Fruit fly (Drosophila melanogaster) whole organism, embryonic: ENCODE data around the gene Arp1.

ENCODE experiments used
- Abd-B ChIP-seq: fragments of 200-800 bp; sonication (Bioruptor generic); optimal IDR thresholded peaks from 2 replicates; lab custom pipeline; 2018; ENCODE audit warnings: missing biosample characterization, mild to moderate bottlenecking, missing genetic modification characterization, moderate library complexity
- Atf3 ChIP-seq: fragments of 200-800 bp; sonication (Bioruptor generic); optimal IDR thresholded peaks from 3 replicates; lab custom pipeline; 2016; ENCODE audit warnings: missing biosample characterization, missing genetic modification characterization
- BEAF-32 ChIP-seq: fragments of 200-800 bp; sonication (Bioruptor generic); optimal IDR thresholded peaks from 3 replicates; lab custom pipeline; 2017; ENCODE audit warnings: missing biosample characterization, missing genetic modification characterization, mild to moderate bottlenecking, moderate library complexity, missing genetic modification reagents
- Bteb2 ChIP-seq: fragments of 200-800 bp; sonication (Bioruptor generic); optimal IDR thresholded peaks from 2 replicates; lab custom pipeline; 2016; ENCODE audit warnings: missing biosample characterization, missing genetic modification characterization
- CG10431 ChIP-seq: fragments of 200-800 bp; sonication (Bioruptor generic); optimal IDR thresholded peaks from 3 replicates; lab custom pipeline; 2018; ENCODE audit warnings: missing biosample characterization, mild to moderate bottlenecking, missing genetic modification characterization
- CG10654 ChIP-seq: fragments of 200-800 bp; sonication (Bioruptor generic); optimal IDR thresholded peaks from 2 replicates; lab custom pipeline; 2016; ENCODE audit warnings: missing biosample characterization, missing genetic modification characterization
- CG14710 ChIP-seq: fragments of 200-800 bp; sonication (Bioruptor generic); optimal IDR thresholded peaks from 3 replicates; lab custom pipeline; 2019; ENCODE audit warnings: missing biosample characterization, mild to moderate bottlenecking, missing genetic modification characterization, moderate library complexity
- CG15601 ChIP-seq: fragments of 200-800 bp; sonication (Bioruptor generic); optimal IDR thresholded peaks from 3 replicates; lab custom pipeline; 2019; ENCODE audit warnings: missing biosample characterization, mild to moderate bottlenecking, missing genetic modification characterization, moderate library complexity
- CG1647 ChIP-seq: fragments of 200-800 bp; sonication (Bioruptor generic); optimal IDR thresholded peaks from 3 replicates; lab custom pipeline; 2016; ENCODE audit warnings: missing biosample characterization, missing genetic modification characterization
- CG16815 ChIP-seq: fragments of 200-800 bp; sonication (Bioruptor generic); optimal IDR thresholded peaks from 3 replicates; lab custom pipeline; 2017; ENCODE audit warnings: missing biosample characterization, mild to moderate bottlenecking, missing genetic modification characterization
- CG2116 ChIP-seq: fragments of 200-800 bp; sonication (Bioruptor generic); optimal IDR thresholded peaks from 3 replicates; lab custom pipeline; 2018; ENCODE audit warnings: missing biosample characterization, mild to moderate bottlenecking, missing genetic modification characterization
- CG30020 ChIP-seq: fragments of 200-800 bp; optimal IDR thresholded peaks from 2 replicates; lab custom pipeline; 2019; ENCODE audit warnings: missing biosample characterization, mild to moderate bottlenecking, missing genetic modification characterization, moderate library complexity
- CG32532 ChIP-seq: fragments of 200-800 bp; sonication (Bioruptor generic); IDR thresholded peaks from 2 replicates; pipeline ENCODE4 v1.3.6; 2022; ENCODE audit warnings: missing biosample characterization, missing genetic modification characterization
- CG3995 ChIP-seq: fragments of 200-800 bp; sonication (Bioruptor generic); optimal IDR thresholded peaks from 3 replicates; lab custom pipeline; 2016; ENCODE audit warnings: missing biosample characterization, missing genetic modification characterization
- CG42726 ChIP-seq: fragments of 200-800 bp; sonication (Bioruptor generic); IDR thresholded peaks from 2 replicates; pipeline ENCODE4 v1.3.6; 2022; ENCODE audit warnings: missing biosample characterization, missing genetic modification characterization; ENCODE audit not compliant: partially characterized antibody
- CG4617 ChIP-seq: fragments of 200-800 bp; sonication (Bioruptor generic); optimal IDR thresholded peaks from 3 replicates; lab custom pipeline; 2016; ENCODE audit warnings: missing biosample characterization, missing genetic modification characterization, borderline replicate concordance
- CG6654 ChIP-seq: fragments of 200-800 bp; sonication (Bioruptor generic); optimal IDR thresholded peaks from 2 replicates; lab custom pipeline; 2017; ENCODE audit warnings: missing biosample characterization, mild to moderate bottlenecking, missing genetic modification characterization
- CG6791 ChIP-seq: fragments of 200-800 bp; sonication (Bioruptor generic); IDR thresholded peaks from 3 replicates; pipeline ENCODE4 v1.3.6; 2022; ENCODE audit warnings: missing biosample characterization, missing genetic modification characterization; ENCODE audit not compliant: partially characterized antibody
- CG7987 ChIP-seq: fragments of 200-800 bp; sonication (Bioruptor generic); optimal IDR thresholded peaks from 2 replicates; lab custom pipeline; 2018; ENCODE audit warnings: missing biosample characterization, mild to moderate bottlenecking, missing genetic modification characterization, moderate library complexity
- CG9797 ChIP-seq: fragments of 200-800 bp; sonication (Bioruptor generic); optimal IDR thresholded peaks from 3 replicates; lab custom pipeline; 2018; ENCODE audit warnings: missing biosample characterization, mild to moderate bottlenecking, missing genetic modification characterization
- CTCF ChIP-seq: fragments of 200-800 bp; sonication (Bioruptor generic); optimal IDR thresholded peaks from 2 replicates; lab custom pipeline; 2017; ENCODE audit warnings: missing biosample characterization, mild to moderate bottlenecking, missing genetic modification characterization, moderate library complexity
- Dek ChIP-seq: fragments of 200-800 bp; sonication (Bioruptor generic); optimal IDR thresholded peaks from 3 replicates; lab custom pipeline; 2019; ENCODE audit warnings: missing biosample characterization, mild to moderate bottlenecking, missing genetic modification characterization, moderate library complexity
- E2f2 ChIP-seq: fragments of 200-800 bp; sonication (Bioruptor generic); IDR thresholded peaks from 2 replicates; pipeline ENCODE4 v1.3.6; 2022; ENCODE audit warnings: missing biosample characterization, missing genetic modification characterization
- Ets97D ChIP-seq: fragments of 200-800 bp; sonication (Bioruptor generic); optimal IDR thresholded peaks from 3 replicates; lab custom pipeline; 2016; ENCODE audit warnings: missing biosample characterization, missing genetic modification characterization
- HmgZ ChIP-seq: fragments of 200-800 bp; sonication (Bioruptor generic); optimal IDR thresholded peaks from 2 replicates; lab custom pipeline; 2018; ENCODE audit warnings: missing biosample characterization, mild to moderate bottlenecking, missing genetic modification characterization
- Lhr ChIP-seq: fragments of 200-800 bp; sonication (Bioruptor generic); optimal IDR thresholded peaks from 3 replicates; lab custom pipeline; 2017; ENCODE audit warnings: mild to moderate bottlenecking, missing biosample characterization, missing genetic modification reagents, missing genetic modification characterization
- MBD-R2 ChIP-seq: fragments of 200-800 bp; sonication (Bioruptor generic); IDR thresholded peaks from 2 replicates; pipeline ENCODE4 v1.3.6; 2022; ENCODE audit warnings: missing biosample characterization, missing genetic modification characterization
- Med ChIP-seq: fragments of 200-800 bp; sonication (Bioruptor generic); peaks from one replicate; lab custom pipeline; 2016; ENCODE audit warnings: missing biosample characterization, missing genetic modification characterization, mild to moderate bottlenecking, inconsistent platforms, moderate library complexity
- NfI ChIP-seq: fragments of 200-800 bp; sonication (Bioruptor generic); optimal IDR thresholded peaks from 3 replicates; lab custom pipeline; 2018; ENCODE audit warnings: missing biosample characterization, mild to moderate bottlenecking, missing genetic modification characterization, moderate library complexity
- Pdp1 ChIP-seq, 2 experiments: fragments of 200-800 bp; sonication (Bioruptor generic); optimal IDR thresholded peaks; 3 replicates each; lab custom pipeline; 2016; ENCODE audit warnings: missing biosample characterization in 2 of 2, missing genetic modification characterization in 2 of 2, mild to moderate bottlenecking in 1 of 2, moderate library complexity in 1 of 2
- Spps ChIP-seq: fragments of 200-800 bp; sonication (Bioruptor generic); optimal IDR thresholded peaks from 2 replicates; lab custom pipeline; 2018; ENCODE audit warnings: missing biosample characterization, mild to moderate bottlenecking, missing genetic modification characterization
- Xrp1 ChIP-seq: fragments of 200-800 bp; sonication (Bioruptor generic); IDR thresholded peaks from 2 replicates; pipeline ENCODE4 v1.3.6; 2022; ENCODE audit warnings: missing biosample characterization, missing genetic modification characterization
- ac ChIP-seq: fragments of 200-800 bp; sonication (Bioruptor generic); optimal IDR thresholded peaks from 3 replicates; lab custom pipeline; 2017; ENCODE audit warnings: missing biosample characterization, mild to moderate bottlenecking, missing genetic modification characterization
- crol ChIP-seq: fragments of 200-800 bp; sonication (Bioruptor generic); IDR thresholded peaks from 2 replicates; pipeline ENCODE4 v1.3.6; 2022; ENCODE audit warnings: missing biosample characterization, missing genetic modification characterization
- hb ChIP-seq: fragments of 200-800 bp; sonication (Bioruptor generic); IDR thresholded peaks from 3 replicates; pipeline ENCODE4 v1.3.6; 2022; ENCODE audit warnings: missing biosample characterization, missing genetic modification characterization; ENCODE audit not compliant: partially characterized antibody
- kay ChIP-seq: fragments of 200-800 bp; sonication (Bioruptor generic); optimal IDR thresholded peaks from 2 replicates; lab custom pipeline; 2016; ENCODE audit warnings: missing biosample characterization, missing genetic modification characterization
- knrl ChIP-seq: fragments of 200-800 bp; sonication (Bioruptor generic); IDR thresholded peaks from 3 replicates; pipeline ENCODE4 v1.3.6; 2022; ENCODE audit warnings: missing biosample characterization, missing genetic modification characterization; ENCODE audit not compliant: partially characterized antibody
- nmo ChIP-seq: fragments of 200-800 bp; sonication (Bioruptor generic); optimal IDR thresholded peaks from 2 replicates; lab custom pipeline; 2018; ENCODE audit warnings: missing biosample characterization, mild to moderate bottlenecking, missing genetic modification characterization, moderate library complexity
- nom ChIP-seq: fragments of 200-800 bp; sonication (Bioruptor generic); optimal IDR thresholded peaks from 2 replicates; lab custom pipeline; 2017; ENCODE audit warnings: missing biosample characterization, missing genetic modification characterization, mild to moderate bottlenecking, moderate library complexity, missing genetic modification reagents
- pho ChIP-seq: fragments of 200-800 bp; sonication (Bioruptor generic); optimal IDR thresholded peaks from 2 replicates; lab custom pipeline; 2016; ENCODE audit warnings: missing biosample characterization, missing genetic modification characterization
- phol ChIP-seq: fragments of 200-800 bp; sonication (Bioruptor generic); optimal IDR thresholded peaks from 3 replicates; lab custom pipeline; 2018; ENCODE audit warnings: missing biosample characterization, mild to moderate bottlenecking, missing genetic modification characterization, moderate library complexity
- pzg ChIP-seq: fragments of 200-800 bp; sonication (Bioruptor generic); optimal IDR thresholded peaks from 3 replicates; lab custom pipeline; 2018; ENCODE audit warnings: missing biosample characterization, mild to moderate bottlenecking, missing genetic modification characterization, moderate library complexity
- row ChIP-seq: fragments of 200-800 bp; sonication (Bioruptor generic); IDR thresholded peaks from 3 replicates; pipeline ENCODE4 v1.3.6; 2022; ENCODE audit warnings: missing biosample characterization, missing genetic modification characterization
- slou ChIP-seq: fragments of 200-800 bp; sonication (Bioruptor generic); optimal IDR thresholded peaks from 3 replicates; lab custom pipeline; 2016; ENCODE audit warnings: missing biosample characterization, missing genetic modification characterization
- sug ChIP-seq: fragments of 200-800 bp; optimal IDR thresholded peaks from 2 replicates; lab custom pipeline; 2019; ENCODE audit warnings: missing biosample characterization, mild to moderate bottlenecking, missing genetic modification characterization, moderate library complexity
- unc-4 ChIP-seq: fragments of 200-800 bp; sonication (Bioruptor generic); IDR thresholded peaks from 2 replicates; pipeline ENCODE4 v1.3.6; 2022; ENCODE audit warnings: missing biosample characterization, missing genetic modification characterization; ENCODE audit not compliant: partially characterized antibody
- vfl ChIP-seq: fragments of 200-800 bp; sonication (Bioruptor generic); optimal IDR thresholded peaks from 2 replicates; lab custom pipeline; 2016; ENCODE audit warnings: missing biosample characterization, missing genetic modification characterization
- wek ChIP-seq: fragments of 200-800 bp; sonication (Bioruptor generic); optimal IDR thresholded peaks from 3 replicates; lab custom pipeline; 2018; ENCODE audit warnings: missing biosample characterization, mild to moderate bottlenecking, missing genetic modification characterization, moderate library complexity
- zf30C ChIP-seq: fragments of 200-800 bp; sonication (Bioruptor generic); optimal IDR thresholded peaks from 3 replicates; lab custom pipeline; 2018; ENCODE audit warnings: missing biosample characterization, mild to moderate bottlenecking, missing genetic modification characterization

Gene Arp1

DNA sequence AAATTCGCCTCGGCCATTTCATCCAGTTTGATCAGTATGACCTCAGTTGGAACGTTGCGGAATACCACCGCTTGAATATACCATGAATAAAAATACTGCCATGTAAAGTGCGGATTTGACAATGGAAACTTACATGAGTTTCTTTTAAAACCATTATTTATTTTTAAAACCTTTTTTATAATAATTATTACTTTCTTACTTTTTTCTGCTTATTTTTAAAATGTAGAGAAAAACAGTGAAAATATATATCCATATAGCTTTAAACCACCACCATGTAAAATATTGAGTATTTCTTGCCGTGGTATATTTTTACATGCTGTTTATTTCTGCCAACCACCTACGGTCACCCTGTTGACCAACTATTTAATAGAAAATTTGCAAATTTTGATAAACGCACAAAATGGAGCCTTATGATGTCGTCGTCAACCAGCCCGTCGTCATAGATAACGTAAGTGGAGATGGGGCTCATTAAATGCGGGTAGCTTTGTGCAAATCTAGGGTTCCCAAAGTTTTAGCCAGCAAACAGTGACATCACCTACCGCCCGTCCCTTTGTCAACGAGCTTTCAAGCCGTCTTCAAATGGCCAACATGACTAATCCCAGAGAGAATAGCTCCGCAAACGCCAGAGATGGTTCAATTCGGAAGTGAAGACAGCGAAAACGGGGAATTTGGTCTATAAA is at the start of gene Arp1:
Gene Arp1 (plus strand): TSS at position 322 of the 680 bp plus-strand sequence.
- TF ChIP-seq CG6791 (GFP tag; lab: Robert Waterston, UW) (no peak), CG42726 (0 out of 2 replicates have a peak, but pooled peaks have one; percentile 5), MBD-R2 (peak; percentile 40; the same call in 1 of the 2 replicates), sug (tag; lab: Kevin White, UChicago) (peak; percentile 42), row (GFP tag; lab: Robert Waterston, UW) (no peak), phol (tag; lab: Kevin White, UChicago) (peak; percentile 44), Dek (tag; lab: Kevin White, UChicago) (peak; percentile 33), vfl (no peak), Xrp1 (GFP tag; lab: Robert Waterston, UW) (no peak), Lhr (GFP tag; lab: Kevin White, UChicago) (peak; percentile 81), Atf3 (GFP tag; lab: Kevin White, UChicago) (peak; percentile 50), Bteb2 (GFP tag; lab: Kevin White, UChicago) (no peak), Pdp1 (GFP tag; optimal IDR thresholded peaks at IDR 0.05; lab: Kevin White, UChicago) (peak in 1 of 2 experiments; percentile 41), CG1647 (GFP tag; lab: Kevin White, UChicago) (no peak), pho (GFP tag; lab: Kevin White, UChicago) (no peak), CG15601 (tag; lab: Kevin White, UChicago) (peak; percentile 59), Spps (tag; lab: Kevin White, UChicago) (no peak), pzg (GFP tag; lab: Kevin White, UChicago) (peak; percentile 59), CG6654 (GFP tag; lab: Kevin White, UChicago) (no peak), unc-4 (0 out of 2 replicates have a peak, but pooled peaks have one; percentile 19), HmgZ (tag; lab: Kevin White, UChicago) (no peak), CG10431 (GFP tag; lab: Kevin White, UChicago) (peak; percentile 52), Med (GFP tag; lab: Kevin White, UChicago) (peak; percentile 8), CG32532 (GFP tag; lab: Robert Waterston, UW) (no peak), E2f2 (GFP tag; lab: Robert Waterston, UW) (no peak), nom (no peak), NfI (GFP tag; lab: Kevin White, UChicago) (no peak), CG4617 (peak; percentile 83), ac (no peak), wek (no peak), slou (GFP tag; lab: Kevin White, UChicago) (no peak), CG7987 (GFP tag; lab: Kevin White, UChicago) (no peak), CG10654 (GFP tag; lab: Kevin White, UChicago) (no peak), kay (GFP tag; lab: Kevin White, UChicago) (peak; percentile 9), CG30020 (tag; lab: Kevin White, UChicago) (peak; percentile 28), crol (GFP tag; lab: Robert Waterston, UW) (peak; percentile 64; the same call in 1 of the 2 replicates), Ets97D (GFP tag; lab: Kevin White, UChicago) (peak; percentile 2), CG3995 (GFP tag; lab: Kevin White, UChicago) (peak; percentile 15), zf30C (no peak), CTCF (GFP tag; lab: Kevin White, UChicago) (peak; percentile 65), CG16815 (no peak), knrl (peak; percentile 49; the same call in 1 of the 3 replicates), BEAF-32 (GFP tag; lab: Kevin White, UChicago) (peak; percentile 35), nmo (peak; percentile 39), CG14710 (tag; lab: Kevin White, UChicago) (peak; percentile 54), CG9797 (GFP tag; lab: Kevin White, UChicago) (peak; percentile 78), Abd-B (GFP tag; lab: Kevin White, UChicago) (peak; percentile 34), CG2116 (peak; percentile 7), hb (no peak)
